Worm (Caenorhabditis elegans) whole organism, L2 larva: ENCODE measurements around the gene col-87.

Experiments
- ZK546.5 ChIP-seq: sonication (generic microtip); optimal IDR thresholded peaks from 2 replicates; lab custom pipeline; 2017; ENCODE audit warnings: missing biosample characterization, missing genetic modification characterization
- alr-1 ChIP-seq: fragments of 150-350 bp; optimal IDR thresholded peaks from 2 replicates; lab custom pipeline; 2014; ENCODE audit warnings: missing biosample characterization, missing genetic modification characterization
- aly-2 ChIP-seq: fragments of 150-350 bp; optimal IDR thresholded peaks from 2 replicates; lab custom pipeline; 2014; ENCODE audit warnings: missing biosample characterization, missing genetic modification characterization
- crh-2 ChIP-seq: sonication (generic microtip); optimal IDR thresholded peaks from 2 replicates; lab custom pipeline; 2017; ENCODE audit warnings: missing biosample characterization, missing genetic modification characterization
- elt-3 ChIP-seq: sonication (generic microtip); optimal IDR thresholded peaks from 2 replicates; lab custom pipeline; 2017; ENCODE audit warnings: missing biosample characterization, missing genetic modification characterization
- lin-11 ChIP-seq: fragments of 150-350 bp; sonication (generic microtip); optimal IDR thresholded peaks from 2 replicates; lab custom pipeline; 2014; ENCODE audit warnings: missing biosample characterization, missing genetic modification characterization, inconsistent platforms, mixed read lengths
- lsy-2 ChIP-seq, 2 experiments: fragments of 150-350 bp in 1 of 2; sonication (generic microtip) in 1 of 2; optimal IDR thresholded peaks; 2 replicates each; lab custom pipeline; 2014 to 2017; ENCODE audit warnings: missing biosample characterization in 2 of 2, missing genetic modification characterization in 2 of 2
- nhr-10 ChIP-seq: sonication (generic microtip); optimal IDR thresholded peaks from 2 replicates; lab custom pipeline; 2017; ENCODE audit warnings: missing biosample characterization, missing genetic modification characterization
- nhr-12 ChIP-seq: fragments of 150-350 bp; optimal IDR thresholded peaks from 2 replicates; lab custom pipeline; 2014; ENCODE audit warnings: missing biosample characterization, missing genetic modification characterization
- snpc-4 ChIP-seq: fragments of 150-350 bp; optimal IDR thresholded peaks from 2 replicates; lab custom pipeline; 2014; ENCODE audit warnings: missing biosample characterization, missing genetic modification characterization
- unc-55 ChIP-seq: fragments of 150-350 bp; sonication (generic microtip); optimal IDR thresholded peaks from 3 replicates; lab custom pipeline; 2014; ENCODE audit warnings: missing biosample characterization, missing genetic modification reagents, missing genetic modification characterization
- unc-62 ChIP-seq: fragments of 150-350 bp; optimal IDR thresholded peaks from 2 replicates; lab custom pipeline; 2014; ENCODE audit warnings: missing biosample characterization, missing genetic modification reagents, missing genetic modification characterization
- ztf-11 ChIP-seq: sonication (generic microtip); optimal IDR thresholded peaks from 2 replicates; lab custom pipeline; 2017; ENCODE audit warnings: missing biosample characterization, missing genetic modification characterization
- ztf-4 ChIP-seq: fragments of 150-350 bp; optimal IDR thresholded peaks from 2 replicates; lab custom pipeline; 2014; ENCODE audit warnings: missing biosample characterization, missing genetic modification characterization

DNA sequence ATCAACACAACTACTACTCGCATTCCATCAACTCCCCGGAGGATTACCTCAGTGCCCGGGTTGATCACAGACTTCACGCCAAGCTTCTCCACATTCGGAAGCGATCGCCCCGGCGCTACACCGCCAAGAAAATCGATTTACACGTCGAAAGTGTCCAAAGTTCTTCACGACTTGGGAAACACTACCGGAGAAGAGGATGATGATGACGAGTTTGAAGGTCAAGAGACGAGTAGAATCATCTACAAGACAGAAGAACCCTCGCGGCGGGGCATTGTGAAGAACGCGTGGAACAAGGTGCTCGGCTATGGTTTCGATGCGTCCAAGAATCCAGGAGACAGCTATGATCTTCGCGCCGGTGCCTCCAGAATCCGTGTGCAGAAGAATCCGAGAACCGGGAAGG, 30.4 kb downstream of the col-87 start:
- TF ChIP-seq ztf-11 (tag; lab: Kevin White, UChicago) (no peak), snpc-4 (no peak), nhr-12 (tag; lab: Kevin White, UChicago) (no peak), ZK546.5 (tag; lab: Kevin White, UChicago) (no peak), unc-62 (no peak), aly-2 (tag; lab: Kevin White, UChicago) (no peak), lin-11 (tag; lab: Kevin White, UChicago) (no peak), elt-3 (tag; lab: Kevin White, UChicago) (no peak), alr-1 (tag; lab: Kevin White, UChicago) (no peak), ztf-4 (no peak), nhr-10 (tag; lab: Kevin White, UChicago) (no peak), crh-2 (tag; lab: Kevin White, UChicago) (no peak), lsy-2 (tag; optimal IDR thresholded peaks at IDR 0.05; lab: Kevin White, UChicago) (no peak), unc-55 (GFP tag; lab: Kevin White, UChicago) (no peak)
